Fruit fly (Drosophila melanogaster) whole organism: ENCODE results near the gene CG10254.

ENCODE experiments used
- CG8478 ChIP-seq: fragments of >200 bp; optimal IDR thresholded peaks from 2 replicates; lab custom pipeline; 2018; ENCODE audit warnings: inconsistent platforms
- Dll ChIP-seq: fragments of >200 bp; optimal IDR thresholded peaks from 2 replicates; lab custom pipeline; 2017
- EcR ChIP-seq, 2 experiments: fragments of >200 bp; optimal IDR thresholded peaks; 2 replicates each; lab custom pipeline; 2017; ENCODE audit warnings: missing biosample characterization in 2 of 2, missing genetic modification characterization in 2 of 2, missing genetic modification reagents in 2 of 2
- pan ChIP-seq: fragments of >200 bp; optimal IDR thresholded peaks from 2 replicates; lab custom pipeline; 2017
- psq ChIP-seq: fragments of >200 bp; optimal IDR thresholded peaks from 2 replicates; lab custom pipeline; 2017
- usp ChIP-seq: fragments of >200 bp; optimal IDR thresholded peaks from 2 replicates; lab custom pipeline; 2017; ENCODE audit warnings: missing biosample characterization, missing genetic modification characterization, mixed read lengths

Gene CG10254

DNA sequence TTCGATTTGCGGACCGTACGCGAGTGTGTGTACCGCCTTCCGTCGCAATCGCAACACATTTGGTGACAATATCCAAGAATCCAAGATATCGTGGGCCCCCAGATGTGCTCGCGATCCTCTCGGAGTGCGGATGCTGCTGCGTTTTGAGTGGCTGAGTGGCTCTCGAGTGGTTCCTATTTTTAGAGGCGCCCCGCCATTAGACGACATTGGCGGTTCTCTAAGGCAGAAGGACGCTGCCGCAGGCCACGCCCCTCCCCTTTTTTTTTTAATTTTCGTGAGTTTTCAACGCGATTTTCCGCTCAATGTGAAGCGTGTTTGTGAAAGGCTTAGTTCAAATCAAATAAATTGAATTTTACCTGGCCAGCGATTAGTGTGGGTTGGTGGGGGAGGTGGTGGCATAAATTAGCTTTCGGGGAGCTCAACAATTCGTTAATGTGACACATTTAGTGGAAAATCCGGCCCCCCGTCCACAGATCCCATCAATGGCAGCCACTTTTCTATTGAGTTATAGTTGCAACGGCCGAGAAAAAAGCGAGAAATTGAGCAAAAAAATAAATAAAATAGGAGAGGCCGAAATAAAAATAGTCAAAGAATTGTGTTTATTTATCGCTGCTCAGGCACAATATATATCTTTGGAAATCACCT lies 23.6 kb upstream of the CG10254 start, which contains the start of gene nau:
TSS of gene nau (minus strand) at position 61 of the 645 bp plus-strand sequence.
- no peak for TF ChIP-seq usp
- TF ChIP-seq Dll (lab: Kevin White, UChicago), result no peak
- no peak for TF ChIP-seq pan
- no peak for TF ChIP-seq EcR (GFP tag; optimal IDR thresholded peaks at IDR 0.05; lab: Kevin White, UChicago)
- no peak for TF ChIP-seq CG8478 (lab: Kevin White, UChicago)
- no peak for TF ChIP-seq psq (lab: Kevin White, UChicago)

DNA sequence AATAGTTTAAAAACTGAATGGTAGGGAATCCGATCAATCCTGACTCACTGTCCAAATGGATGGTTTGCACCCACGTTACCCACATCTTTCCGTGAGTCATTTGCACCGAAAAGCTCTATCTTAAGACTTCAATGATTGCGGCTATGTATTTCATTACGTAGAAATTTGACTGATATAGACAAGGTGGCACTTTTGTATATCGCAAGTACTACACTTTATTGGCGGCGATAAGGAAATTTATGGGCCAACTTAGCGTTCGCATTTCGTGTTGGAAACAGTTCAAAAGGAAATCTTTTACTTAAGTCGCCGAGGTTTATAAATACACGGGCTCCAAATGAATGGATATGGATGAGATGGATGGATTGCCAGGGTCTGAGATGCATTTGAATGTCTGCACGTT lies 20.1 kb upstream of the CG10254 start:
- TF ChIP-seq Dll (lab: Kevin White, UChicago), result no peak
- no peak for TF ChIP-seq usp
- no peak for TF ChIP-seq EcR (GFP tag; optimal IDR thresholded peaks at IDR 0.05; lab: Kevin White, UChicago)
- no peak for TF ChIP-seq psq (lab: Kevin White, UChicago)
- no peak for TF ChIP-seq CG8478 (lab: Kevin White, UChicago)
- TF ChIP-seq pan, result no peak

DNA sequence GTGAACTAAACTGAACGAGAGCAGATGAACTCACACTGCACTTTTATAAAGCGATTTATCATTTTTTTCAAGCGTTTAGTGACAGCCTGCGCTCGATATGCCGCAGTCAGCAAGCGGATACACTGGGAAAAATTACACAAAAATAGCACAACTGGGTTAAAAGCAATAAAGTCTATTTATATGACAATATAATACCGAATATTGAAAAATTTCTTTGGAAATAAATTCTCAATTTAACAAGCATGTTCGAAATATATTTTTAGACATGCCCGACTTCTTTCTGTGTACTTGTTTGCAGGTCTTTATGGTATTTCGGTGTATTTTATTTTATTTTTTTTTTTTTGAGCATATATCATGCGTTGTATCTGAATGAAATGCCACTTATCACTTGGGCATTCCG lies 19.1 kb upstream of the CG10254 start:
- no peak for TF ChIP-seq usp
- TF ChIP-seq Dll (lab: Kevin White, UChicago), result no peak
- no peak for TF ChIP-seq EcR (GFP tag; optimal IDR thresholded peaks at IDR 0.05; lab: Kevin White, UChicago)
- no peak for TF ChIP-seq psq (lab: Kevin White, UChicago)
- no peak for TF ChIP-seq pan
- no peak for TF ChIP-seq CG8478 (lab: Kevin White, UChicago)

DNA sequence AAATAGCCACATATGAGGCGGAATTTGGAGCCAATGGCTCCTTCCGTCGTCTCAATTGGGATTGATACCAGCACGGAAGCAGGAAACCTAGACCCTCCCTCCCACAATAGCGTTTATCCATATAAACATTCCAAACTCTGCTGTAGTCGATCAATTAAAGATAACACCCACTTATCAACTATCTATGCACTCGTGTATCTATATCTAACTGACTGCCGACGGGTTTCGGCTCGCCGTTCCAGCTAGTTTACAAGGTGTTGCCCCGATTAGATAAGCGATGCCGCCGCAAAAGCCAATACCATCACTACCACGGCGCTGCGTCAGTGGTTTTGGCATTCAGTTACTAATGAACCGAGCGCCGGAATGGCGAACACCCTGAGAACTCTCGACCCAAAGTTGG lies 16.4 kb upstream of the CG10254 start, which contains the start of gene CG10300:
TSS of gene CG10300 (plus strand) at position 333 of the 400 bp plus-strand sequence.
- TF ChIP-seq usp (no peak), Dll (lab: Kevin White, UChicago) (no peak)

DNA sequence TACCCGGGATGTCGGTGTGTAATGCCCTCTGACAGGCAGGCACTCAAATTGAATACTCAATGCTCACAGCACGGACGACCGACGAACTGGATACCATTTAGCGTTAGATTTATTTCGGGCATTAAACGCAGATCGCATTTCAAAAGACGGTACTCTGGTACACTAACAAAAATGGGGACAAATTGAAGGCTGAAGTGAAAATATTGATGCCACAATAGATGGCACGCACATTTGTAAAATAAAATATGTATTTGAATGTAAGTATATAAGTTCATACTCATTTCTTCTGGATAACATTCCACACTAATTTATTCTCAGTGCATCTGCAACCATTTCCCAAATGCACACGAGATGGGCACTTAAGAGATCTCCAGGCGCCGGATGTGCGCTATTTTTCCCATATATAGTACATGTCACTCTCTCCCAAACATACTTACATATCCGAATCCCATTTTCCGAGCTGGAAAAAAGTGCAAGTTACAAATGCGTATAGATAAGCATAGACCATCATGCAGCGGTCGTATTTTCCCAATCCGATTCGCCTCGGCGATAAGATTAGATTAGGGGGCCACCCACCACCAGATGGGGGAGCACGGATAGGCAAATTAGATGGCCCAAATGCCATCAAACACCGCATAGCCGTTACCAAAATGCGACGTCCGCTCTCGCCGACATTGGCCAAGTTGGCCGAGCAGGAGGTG lies 14.9 kb upstream of the CG10254 start, which contains the start of gene CG10301:
TSS of gene CG10301 (plus strand) at position 651 of the 701 bp plus-strand sequence.
- no peak for TF ChIP-seq psq (lab: Kevin White, UChicago)
- no peak for TF ChIP-seq EcR (GFP tag; optimal IDR thresholded peaks at IDR 0.05; lab: Kevin White, UChicago)
- TF ChIP-seq Dll (lab: Kevin White, UChicago), result no peak
- no peak for TF ChIP-seq usp
- TF ChIP-seq pan, result no peak
- TF ChIP-seq CG8478 (lab: Kevin White, UChicago), result no peak

DNA sequence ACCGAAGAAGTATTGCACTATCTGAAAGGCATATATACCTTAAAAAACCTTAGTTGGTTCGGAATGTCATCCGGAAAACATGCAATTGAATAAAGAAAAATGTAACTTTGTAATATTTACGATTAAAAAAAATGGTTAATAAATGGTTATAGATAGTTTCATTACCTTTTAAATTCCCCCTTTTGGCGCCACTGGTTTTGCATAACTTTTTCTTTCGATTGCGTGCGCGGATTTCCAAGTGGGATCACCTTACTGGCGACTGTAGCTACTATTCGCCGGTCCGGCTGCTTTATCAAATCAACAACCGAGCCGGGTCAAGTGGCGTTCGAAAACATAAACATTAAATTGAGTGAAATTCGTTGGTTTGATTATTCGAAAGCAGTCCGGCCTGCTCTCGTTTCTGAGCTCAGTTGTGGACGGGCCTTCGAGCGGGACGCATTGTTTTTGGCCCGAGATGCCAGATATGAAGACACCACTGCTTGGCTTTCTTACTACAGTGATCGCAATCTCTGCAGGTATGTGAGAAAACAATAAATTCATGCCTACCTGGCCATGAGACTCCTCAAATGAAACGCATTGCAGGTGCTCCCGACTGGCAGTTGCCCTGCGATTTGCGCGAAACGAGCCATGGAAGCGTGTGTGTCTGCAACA lies 9.7 kb upstream of the CG10254 start, which contains the start of gene Gba1b:
TSS of gene Gba1b (plus strand) at position 422 of the 651 bp plus-strand sequence.
- TF ChIP-seq usp (no peak), CG8478 (lab: Kevin White, UChicago) (no peak), Dll (lab: Kevin White, UChicago) (no peak), psq (lab: Kevin White, UChicago) (no peak), EcR (GFP tag; optimal IDR thresholded peaks at IDR 0.05; lab: Kevin White, UChicago) (no peak)

DNA sequence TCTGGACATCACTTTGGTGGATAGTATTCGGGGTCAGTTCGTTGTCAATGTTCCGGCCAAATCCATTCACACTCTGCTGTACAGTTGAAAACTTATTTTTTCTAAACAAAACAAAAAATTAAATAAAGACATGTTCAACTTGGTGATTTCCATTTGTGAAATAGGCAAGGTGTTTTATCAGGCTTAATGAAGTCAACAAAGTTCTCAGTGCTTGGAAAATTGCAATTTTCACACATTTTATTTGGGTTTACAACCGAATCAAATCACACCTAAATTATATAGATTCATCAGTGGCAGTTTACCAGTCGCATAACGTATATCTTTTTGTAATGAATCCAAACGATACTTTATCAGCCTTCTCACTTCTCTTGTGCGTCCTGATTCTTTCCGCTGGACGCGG lies 7.7 kb upstream of the CG10254 start, which contains the start of gene Qsox4:
TSS of gene Qsox4 (plus strand) at position 301 of the 400 bp plus-strand sequence.
- TF ChIP-seq usp (no peak), pan (no peak), CG8478 (lab: Kevin White, UChicago) (no peak), Dll (lab: Kevin White, UChicago) (no peak), psq (lab: Kevin White, UChicago) (no peak), EcR (GFP tag; optimal IDR thresholded peaks at IDR 0.05; lab: Kevin White, UChicago) (no peak)

- TF ChIP-seq EcR (GFP tag; optimal IDR thresholded peaks at IDR 0.05; lab: Kevin White, UChicago) (no peak), usp (no peak), Dll (lab: Kevin White, UChicago) (no peak), psq (lab: Kevin White, UChicago) (no peak), CG8478 (lab: Kevin White, UChicago) (no peak), pan (no peak)
Observed at dm6 chr3R:23700304-23700767, 5.6 kb upstream of the CG10254 start, which contains the start of the genes CG31468 and Gba1a. Gene CG31468, minus strand, starts transcription at chr3R:23700354. Gene Gba1a, plus strand, starts transcription at chr3R:23700621.

- no peak for TF ChIP-seq psq (lab: Kevin White, UChicago)
- TF ChIP-seq CG8478 (lab: Kevin White, UChicago), result no peak
- TF ChIP-seq Dll (lab: Kevin White, UChicago), result no peak
- TF ChIP-seq EcR (GFP tag; optimal IDR thresholded peaks at IDR 0.05; lab: Kevin White, UChicago), result no peak
- TF ChIP-seq pan, result no peak
- no peak for TF ChIP-seq usp
Observed at dm6 chr3R:23698835-23699234, 4.1 kb upstream of the CG10254 start, which contains the start of gene prt. Gene prt, minus strand, starts transcription at chr3R:23699027.

- TF ChIP-seq pan (no peak), psq (lab: Kevin White, UChicago) (no peak), EcR (GFP tag; optimal IDR thresholded peaks at IDR 0.05; lab: Kevin White, UChicago) (no peak), Dll (lab: Kevin White, UChicago) (no peak), CG8478 (lab: Kevin White, UChicago) (no peak), usp (no peak)
Observed at dm6 chr3R:23696145-23696544, 1.4 kb upstream of the CG10254 start, which contains the start of gene CG10252. Gene CG10252, minus strand, starts transcription at chr3R:23696245.

dm6 chr3R:23686924-23687323 lies 7.9 kb downstream of the CG10254 start:
- TF ChIP-seq psq (lab: Kevin White, UChicago) (no peak), EcR (GFP tag; optimal IDR thresholded peaks at IDR 0.05; lab: Kevin White, UChicago) (no peak), pan (no peak), usp (no peak), CG8478 (lab: Kevin White, UChicago) (no peak), Dll (lab: Kevin White, UChicago) (no peak)
